Fruit fly (Drosophila melanogaster): Measurements from ENCODE around the gene Ddc.

- TF ChIP-seq usp (GFP tag; optimal IDR thresholded peaks at IDR 0.05) (no peak), pan (optimal IDR thresholded peaks at IDR 0.05) (no peak), psq (optimal IDR thresholded peaks at IDR 0.05) (no peak)
These were observed 40.4 kb downstream of the Ddc start for dm6 chr2L:19079742-19080141.

Data from whole organism.